Worm (Caenorhabditis elegans): ENCODE results near the gene C34C6.9.

Gene C34C6.9

DNA sequence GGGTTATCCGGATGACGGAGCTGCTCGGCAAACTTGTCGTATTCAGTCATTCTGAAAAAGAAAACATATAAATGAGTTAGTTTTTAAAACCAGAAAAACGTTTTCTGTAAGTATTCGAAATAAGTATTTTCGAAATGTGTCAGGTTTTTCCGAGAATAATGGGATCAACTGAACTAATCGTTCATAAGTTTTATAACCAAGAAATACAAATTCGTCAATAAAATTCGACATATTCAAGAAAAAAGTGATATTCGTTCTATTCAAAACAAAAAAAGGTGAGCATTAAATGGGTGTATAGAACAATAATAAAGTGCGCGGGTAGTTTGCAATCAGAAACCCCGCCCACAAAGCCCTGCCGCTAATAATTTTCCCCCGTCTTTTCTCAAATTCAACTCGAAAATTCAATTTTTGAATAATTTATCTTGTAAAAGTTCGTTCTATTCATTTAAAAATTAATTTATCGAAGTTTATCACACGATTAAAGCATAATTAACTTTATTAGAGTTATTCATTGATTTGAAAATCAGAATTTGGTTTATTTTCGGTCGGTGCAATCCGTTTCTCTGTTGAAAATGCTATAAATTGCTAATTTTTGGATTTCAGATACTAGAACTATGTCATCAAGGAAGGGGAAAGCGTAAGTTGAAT, 30.6 kb downstream of the C34C6.9 start, which contains the start of the genes cyn-11 and T01B7.5 (continued):
- TF ChIP-seq ama-1 (optimal IDR thresholded peaks at IDR 0.05) (no peak), K02D7.2 (tag; optimal IDR thresholded peaks at IDR 0.05) (no peak), dve-1 (tag; optimal IDR thresholded peaks at IDR 0.05) (no peak), hlh-30 (tag; optimal IDR thresholded peaks at IDR 0.05; ENCODE audit: insufficient read depth) (no peak), tbx-2 (tag; optimal IDR thresholded peaks at IDR 0.05) (peak; percentile 45), ceh-30 (tag; optimal IDR thresholded peaks at IDR 0.05) (no peak), nhr-232 (tag; optimal IDR thresholded peaks at IDR 0.05) (no peak), ref-2 (tag; optimal IDR thresholded peaks at IDR 0.05) (no peak), lin-11 (tag; optimal IDR thresholded peaks at IDR 0.05) (no peak), sox-4 (tag; optimal IDR thresholded peaks at IDR 0.05) (no peak), pha-2 (tag; optimal IDR thresholded peaks at IDR 0.05) (no peak), ceh-45 (GFP tag; IDR thresholded peaks at IDR 0.05) (no peak), ceh-22 (tag; optimal IDR thresholded peaks at IDR 0.05) (no peak)

DNA sequence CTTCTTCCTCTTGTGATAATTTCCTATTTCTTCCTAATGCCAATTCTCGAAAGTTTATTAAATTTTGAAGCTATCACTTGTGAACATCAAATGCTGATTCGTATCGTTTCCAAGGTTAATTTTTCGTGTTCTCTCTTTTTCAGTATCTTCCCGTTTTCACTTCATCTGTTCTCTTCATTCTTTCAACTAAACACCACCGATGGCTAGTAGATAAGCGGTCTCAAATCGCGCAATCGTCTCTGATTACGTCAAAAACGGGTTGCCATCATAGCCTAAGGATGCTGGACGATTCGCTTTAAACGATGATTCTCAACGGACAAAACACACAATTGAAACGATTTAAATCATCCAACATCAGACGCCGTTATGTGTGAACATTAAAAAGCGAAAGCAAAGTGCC, 31.9 kb downstream of the C34C6.9 start:
- no peak for TF ChIP-seq nfya-1 (tag; optimal IDR thresholded peaks at IDR 0.05)
- no peak for TF ChIP-seq nhr-11 (tag; optimal IDR thresholded peaks at IDR 0.05)
- no peak for TF ChIP-seq hlh-15 (tag; optimal IDR thresholded peaks at IDR 0.05)
- TF ChIP-seq fkh-10 (GFP tag; optimal IDR thresholded peaks at IDR 0.05): no peak
- no peak for TF ChIP-seq ceh-24 (tag; optimal IDR thresholded peaks at IDR 0.05)
- TF ChIP-seq mec-3 (tag; optimal IDR thresholded peaks at IDR 0.05; ENCODE audit: borderline replicate concordance): no peak
- no peak for TF ChIP-seq ahr-1 (tag; optimal IDR thresholded peaks at IDR 0.05)
- no peak for TF ChIP-seq lin-11 (tag; optimal IDR thresholded peaks at IDR 0.05)
- no peak for TF ChIP-seq F13H6.1 (tag; optimal IDR thresholded peaks at IDR 0.05)
- no peak for TF ChIP-seq nhr-232 (tag; optimal IDR thresholded peaks at IDR 0.05)
- no peak for TF ChIP-seq ceh-22 (tag; optimal IDR thresholded peaks at IDR 0.05)
- no peak for TF ChIP-seq zip-5 (tag; optimal IDR thresholded peaks at IDR 0.05)
- no peak for TF ChIP-seq Y22D7AL.16 (tag; optimal IDR thresholded peaks at IDR 0.05)
- no peak for TF ChIP-seq tbx-7 (tag; optimal IDR thresholded peaks at IDR 0.05)

DNA sequence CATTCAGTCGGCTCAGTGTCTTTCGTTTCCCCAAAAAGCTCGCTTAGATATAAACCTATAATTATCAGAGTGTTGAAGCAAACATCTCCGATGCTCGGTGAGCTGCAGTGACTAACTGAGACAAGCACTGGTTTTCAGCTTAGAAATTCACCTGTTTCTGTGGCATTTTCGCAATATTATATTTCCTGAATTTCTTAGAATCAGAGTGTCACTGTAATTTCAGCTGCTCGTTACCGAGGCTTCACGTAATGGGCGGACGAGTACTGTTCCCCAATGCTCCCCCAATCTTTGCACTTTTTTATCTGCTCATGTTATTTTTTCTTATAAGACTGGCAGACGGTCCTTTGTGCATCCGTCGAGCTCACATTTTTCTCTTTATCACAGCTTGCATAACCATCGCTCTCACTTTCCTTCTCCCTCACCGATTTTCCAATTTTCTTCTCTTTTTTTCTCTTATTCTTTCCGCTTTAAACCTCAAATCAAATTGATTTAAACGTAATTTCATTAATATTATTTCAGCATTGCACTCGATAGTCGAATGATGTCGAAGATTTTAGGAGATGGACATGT, 36.3 kb downstream of the C34C6.9 start, which contains the start of gene trcs-2:
trcs-2 (plus strand) TSS at position 520 of the 570 bp plus-strand sequence.
- TF ChIP-seq zip-5 (tag; optimal IDR thresholded peaks at IDR 0.05) (no peak), che-1 (tag; optimal IDR thresholded peaks at IDR 0.05) (no peak), lin-11 (tag; optimal IDR thresholded peaks at IDR 0.05) (no peak), ceh-18 (tag; optimal IDR thresholded peaks at IDR 0.05) (no peak), ceh-2 (tag; optimal IDR thresholded peaks at IDR 0.05) (no peak), pqm-1 (tag; optimal IDR thresholded peaks at IDR 0.05) (no peak), ceh-19 (GFP tag; optimal IDR thresholded peaks at IDR 0.05) (no peak), pag-3 (tag; optimal IDR thresholded peaks at IDR 0.05; ENCODE audit: borderline replicate concordance) (no peak), sox-2 (GFP tag; IDR thresholded peaks at IDR 0.05) (no peak), ref-2 (tag; optimal IDR thresholded peaks at IDR 0.05) (no peak), tbx-2 (tag; optimal IDR thresholded peaks at IDR 0.05) (no peak), pax-1 (tag; optimal IDR thresholded peaks at IDR 0.05) (no peak), hlh-6 (tag; optimal IDR thresholded peaks at IDR 0.05) (no peak)

DNA sequence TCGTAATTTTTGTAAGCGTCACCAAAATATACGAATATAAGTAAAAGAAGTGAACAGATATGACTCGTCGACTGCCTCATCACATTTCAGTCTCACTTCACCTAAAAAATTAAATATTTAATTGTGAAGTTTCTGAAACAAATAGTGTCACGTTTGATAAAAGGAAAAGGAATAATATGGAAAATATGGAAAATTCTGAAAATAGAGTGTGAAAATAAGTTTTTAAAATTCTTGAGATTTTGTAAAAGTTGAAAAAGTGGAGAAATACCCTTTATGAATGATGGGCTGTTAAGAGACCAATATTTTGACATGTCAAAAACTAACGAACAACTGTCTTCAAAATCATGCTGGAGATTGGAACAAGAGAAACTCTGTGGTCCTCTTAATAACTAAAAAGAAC, 41.0 kb downstream of the C34C6.9 start, which contains the start of gene T01B7.9:
T01B7.9 (minus strand) TSS at position 101 of the 400 bp plus-strand sequence.
- TF ChIP-seq unc-55 (GFP tag; optimal IDR thresholded peaks at IDR 0.05): no peak
- no peak for TF ChIP-seq madf-2 (tag; optimal IDR thresholded peaks at IDR 0.05)
- TF ChIP-seq dve-1 (tag; optimal IDR thresholded peaks at IDR 0.05): no peak
- no peak for TF ChIP-seq K09A11.1 (tag; optimal IDR thresholded peaks at IDR 0.05; ENCODE audit: insufficient read depth)
- no peak for TF ChIP-seq ceh-30 (tag; optimal IDR thresholded peaks at IDR 0.05)
- no peak for TF ChIP-seq sox-4 (tag; optimal IDR thresholded peaks at IDR 0.05)
- no peak for TF ChIP-seq che-1 (tag; optimal IDR thresholded peaks at IDR 0.05)
- no peak for TF ChIP-seq fkh-10 (GFP tag; optimal IDR thresholded peaks at IDR 0.05)
- no peak for TF ChIP-seq ahr-1 (tag; optimal IDR thresholded peaks at IDR 0.05)
- TF ChIP-seq elt-2 (tag; optimal IDR thresholded peaks at IDR 0.05): no peak
- TF ChIP-seq hlh-30 (tag; optimal IDR thresholded peaks at IDR 0.05; ENCODE audit: insufficient read depth): no peak
- no peak for TF ChIP-seq pqm-1 (tag; optimal IDR thresholded peaks at IDR 0.05)
- no peak for TF ChIP-seq ets-4 (tag; optimal IDR thresholded peaks at IDR 0.05)
- TF ChIP-seq pax-1 (tag; optimal IDR thresholded peaks at IDR 0.05): no peak
- no peak for TF ChIP-seq dmd-4 (tag; optimal IDR thresholded peaks at IDR 0.05; ENCODE audit: borderline replicate concordance)
- TF ChIP-seq npax-4 (tag; optimal IDR thresholded peaks at IDR 0.05): no peak
- TF ChIP-seq Y22D7AL.16 (tag; optimal IDR thresholded peaks at IDR 0.05): no peak
- no peak for TF ChIP-seq pat-9 (tag; optimal IDR thresholded peaks at IDR 0.05)
- no peak for TF ChIP-seq ceh-2 (tag; optimal IDR thresholded peaks at IDR 0.05)

All from whole organism, late embryonic.